Fruit fly (Drosophila melanogaster) Kc167 (cell line): Measurements from ENCODE around the gene CG43332.

ENCODE experiments used
- Myc ChIP-seq: fragments of >200 bp; optimal IDR thresholded peaks from 2 replicates; lab custom pipeline; 2017; ENCODE audit warnings: missing external identifiers
- h ChIP-seq: fragments of >200 bp; optimal IDR thresholded peaks from 3 replicates; lab custom pipeline; 2018; ENCODE audit warnings: missing external identifiers
- insv ChIP-seq: fragments of >200 bp; optimal IDR thresholded peaks from 3 replicates; lab custom pipeline; 2018; ENCODE audit warnings: missing external identifiers
- psq ChIP-seq: fragments of >200 bp; optimal IDR thresholded peaks from 2 replicates; lab custom pipeline; 2017; ENCODE audit warnings: missing external identifiers

DNA sequence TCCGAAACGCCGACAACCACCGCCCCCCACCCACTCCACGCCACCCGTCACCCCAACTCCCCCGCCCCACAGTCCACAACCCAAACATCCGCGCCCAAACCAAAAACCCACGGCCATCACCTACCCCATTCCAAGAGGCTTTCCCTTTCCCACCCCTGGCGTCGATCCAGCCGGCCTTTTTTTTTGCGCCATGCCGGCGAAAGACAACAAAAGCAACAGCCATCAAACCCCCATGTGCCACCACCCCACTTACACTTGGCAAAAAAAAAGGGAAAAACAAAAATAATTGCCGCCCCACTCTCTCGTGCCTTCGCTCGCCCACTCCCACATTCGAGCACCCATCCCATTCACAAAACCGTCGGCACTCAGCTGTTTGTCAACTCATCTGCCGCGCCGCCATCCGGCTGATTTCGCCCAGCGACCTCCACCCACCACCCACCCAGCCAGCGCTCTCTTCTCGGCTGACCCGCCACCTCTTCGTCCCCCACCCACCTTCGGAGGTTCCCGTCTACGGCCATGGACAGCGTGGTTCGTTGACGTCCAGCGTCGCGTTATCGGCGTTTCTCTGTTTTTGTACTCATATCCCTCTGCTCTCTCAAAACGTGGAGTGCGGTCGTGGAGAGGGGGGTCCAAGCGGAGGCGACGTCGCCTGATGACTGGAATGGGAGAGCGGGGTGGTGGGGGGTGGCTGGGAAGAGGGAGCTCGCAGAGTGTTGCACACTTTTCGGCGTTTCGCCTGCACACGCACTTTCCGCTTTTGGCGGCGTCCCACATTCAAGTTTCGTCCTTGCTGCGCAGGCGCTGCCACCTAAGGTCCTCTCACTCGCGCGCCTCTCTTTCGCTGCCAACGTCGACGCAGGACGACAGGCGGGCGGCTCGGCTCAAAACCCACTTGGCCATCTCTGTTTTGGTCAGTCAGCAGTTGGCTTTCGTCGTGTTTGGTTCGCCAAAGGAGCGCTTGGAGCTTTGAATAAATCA is 29.2 kb downstream of the CG43332 start:
- no peak for TF ChIP-seq psq
- no peak for TF ChIP-seq h (lab: Kevin White, UChicago)
- no peak for TF ChIP-seq insv (lab: Kevin White, UChicago)
- TF ChIP-seq Myc (lab: Kevin White, UChicago), result no peak
